Fruit fly (Drosophila melanogaster) whole organism, embryonic: ENCODE measurements around the gene CG12106.

Source experiments
- B-H1 ChIP-seq: fragments of 200-800 bp; sonication (Bioruptor generic); IDR thresholded peaks from 3 replicates; pipeline ENCODE4 v1.3.6; 2022; ENCODE audit warnings: missing biosample characterization, missing genetic modification characterization
- Bdp1 ChIP-seq: fragments of 200-800 bp; sonication (Bioruptor generic); optimal IDR thresholded peaks from 3 replicates; lab custom pipeline; 2016; ENCODE audit warnings: missing biosample characterization, missing genetic modification characterization
- C15 ChIP-seq: fragments of 200-800 bp; sonication (Bioruptor generic); IDR thresholded peaks from 3 replicates; pipeline ENCODE4 v1.3.6; 2022; ENCODE audit warnings: missing biosample characterization, missing genetic modification characterization
- CG10543 ChIP-seq: fragments of 200-800 bp; sonication (Bioruptor generic); optimal IDR thresholded peaks from 3 replicates; lab custom pipeline; 2017; ENCODE audit warnings: missing biosample characterization, mild to moderate bottlenecking, missing genetic modification characterization, moderate library complexity
- CG12659 ChIP-seq: fragments of 200-800 bp; sonication (Bioruptor generic); optimal IDR thresholded peaks from 3 replicates; lab custom pipeline; 2017; ENCODE audit warnings: mild to moderate bottlenecking, missing biosample characterization, missing genetic modification reagents, missing genetic modification characterization
- CG15514 ChIP-seq: fragments of 200-800 bp; sonication (Bioruptor generic); optimal IDR thresholded peaks from 3 replicates; lab custom pipeline; 2017; ENCODE audit warnings: missing biosample characterization, missing genetic modification characterization, mild to moderate bottlenecking, moderate library complexity, missing genetic modification reagents
- CG1603 ChIP-seq: fragments of 200-800 bp; sonication (Bioruptor generic); optimal IDR thresholded peaks from 2 replicates; lab custom pipeline; 2019; ENCODE audit warnings: missing biosample characterization, mild to moderate bottlenecking, missing genetic modification characterization, moderate library complexity
- CG16813 ChIP-seq: fragments of 200-800 bp; sonication (Bioruptor generic); IDR thresholded peaks from 3 replicates; pipeline ENCODE4 v1.3.6; 2022; ENCODE audit warnings: missing biosample characterization, missing genetic modification characterization; ENCODE audit not compliant: partially characterized antibody
- CG16815 ChIP-seq: fragments of 200-800 bp; sonication (Bioruptor generic); optimal IDR thresholded peaks from 3 replicates; lab custom pipeline; 2017; ENCODE audit warnings: missing biosample characterization, mild to moderate bottlenecking, missing genetic modification characterization
- CG18476 ChIP-seq: fragments of 200-800 bp; sonication (Bioruptor generic); optimal IDR thresholded peaks from 2 replicates; lab custom pipeline; 2016; ENCODE audit warnings: missing biosample characterization, mild to moderate bottlenecking, missing genetic modification characterization
- CG2129 ChIP-seq: fragments of 200-800 bp; sonication (Bioruptor generic); IDR thresholded peaks from 2 replicates; pipeline ENCODE4 v1.3.6; 2022; ENCODE audit warnings: missing biosample characterization, missing genetic modification characterization; ENCODE audit not compliant: partially characterized antibody
- CG34224 ChIP-seq: fragments of 200-800 bp; sonication (Bioruptor generic); IDR thresholded peaks from 3 replicates; pipeline ENCODE4 v1.3.6; 2022; ENCODE audit warnings: missing biosample characterization, missing genetic modification characterization; ENCODE audit not compliant: partially characterized antibody
- CG4854 ChIP-seq: fragments of 200-800 bp; sonication (Bioruptor generic); optimal IDR thresholded peaks from 2 replicates; lab custom pipeline; 2016; ENCODE audit warnings: missing biosample characterization, missing genetic modification characterization, inconsistent platforms
- CG6791 ChIP-seq: fragments of 200-800 bp; sonication (Bioruptor generic); IDR thresholded peaks from 3 replicates; pipeline ENCODE4 v1.3.6; 2022; ENCODE audit warnings: missing biosample characterization, missing genetic modification characterization; ENCODE audit not compliant: partially characterized antibody
- CG8765 ChIP-seq: fragments of 200-800 bp; sonication (Bioruptor generic); IDR thresholded peaks from 2 replicates; pipeline ENCODE4 v1.3.6; 2022; ENCODE audit warnings: missing biosample characterization, missing genetic modification characterization
- CG9437 ChIP-seq: fragments of 200-800 bp; sonication (Bioruptor generic); optimal IDR thresholded peaks from 2 replicates; lab custom pipeline; 2018; ENCODE audit warnings: missing biosample characterization, mild to moderate bottlenecking, missing genetic modification characterization
- CG9817 ChIP-seq: fragments of 200-800 bp; sonication (Bioruptor generic); optimal IDR thresholded peaks from 2 replicates; lab custom pipeline; 2018; ENCODE audit warnings: missing biosample characterization, mild to moderate bottlenecking, missing genetic modification characterization, moderate library complexity
- CG9876 ChIP-seq: fragments of 200-800 bp; sonication (Bioruptor generic); optimal IDR thresholded peaks from 2 replicates; lab custom pipeline; 2016; ENCODE audit warnings: missing biosample characterization, missing genetic modification characterization
- Dad ChIP-seq: fragments of 200-800 bp; sonication (Bioruptor generic); optimal IDR thresholded peaks from 3 replicates; lab custom pipeline; 2016; ENCODE audit warnings: missing biosample characterization, missing genetic modification characterization
- Dip2 ChIP-seq: fragments of 200-800 bp; sonication (Bioruptor generic); IDR thresholded peaks from 2 replicates; pipeline ENCODE4 v1.3.6; 2022; ENCODE audit warnings: missing biosample characterization, missing genetic modification characterization
- Dref ChIP-seq: fragments of 200-800 bp; sonication (Bioruptor generic); IDR thresholded peaks from 2 replicates; pipeline ENCODE4 v1.3.6; 2022; ENCODE audit warnings: missing biosample characterization, missing genetic modification characterization
- ERR ChIP-seq: fragments of 200-800 bp; sonication (Bioruptor generic); optimal IDR thresholded peaks from 2 replicates; lab custom pipeline; 2016; ENCODE audit warnings: missing biosample characterization, missing genetic modification characterization
- H2.0 ChIP-seq: fragments of 200-800 bp; sonication (Bioruptor generic); IDR thresholded peaks from 2 replicates; pipeline ENCODE4 v1.3.6; 2022; ENCODE audit warnings: missing biosample characterization, missing genetic modification characterization
- Hr39 ChIP-seq: fragments of >200 bp; optimal IDR thresholded peaks from 2 replicates; lab custom pipeline; 2017
- Jarid2 ChIP-seq: fragments of 200-800 bp; sonication (Bioruptor generic); optimal IDR thresholded peaks from 3 replicates; lab custom pipeline; 2017; ENCODE audit warnings: mild to moderate bottlenecking, missing biosample characterization, missing genetic modification reagents, missing genetic modification characterization
- MBD-R2 ChIP-seq: fragments of 200-800 bp; sonication (Bioruptor generic); IDR thresholded peaks from 2 replicates; pipeline ENCODE4 v1.3.6; 2022; ENCODE audit warnings: missing biosample characterization, missing genetic modification characterization
- Neu2 ChIP-seq: fragments of 200-800 bp; sonication (Bioruptor generic); optimal IDR thresholded peaks from 3 replicates; lab custom pipeline; 2016; ENCODE audit warnings: missing biosample characterization, missing genetic modification characterization, borderline replicate concordance
- Ravus ChIP-seq: fragments of 200-800 bp; sonication (Bioruptor generic); IDR thresholded peaks from 2 replicates; pipeline ENCODE4 v1.3.6; 2022; ENCODE audit warnings: missing biosample characterization, missing genetic modification characterization
- TFAM ChIP-seq: fragments of 200-800 bp; sonication (Bioruptor generic); optimal IDR thresholded peaks from 2 replicates; lab custom pipeline; 2017; ENCODE audit warnings: missing biosample characterization, missing genetic modification characterization, inconsistent platforms
- amos ChIP-seq: fragments of 200-800 bp; sonication (Bioruptor generic); IDR thresholded peaks from 2 replicates; pipeline ENCODE4 v1.3.6; 2022; ENCODE audit warnings: missing biosample characterization, missing genetic modification characterization; ENCODE audit not compliant: partially characterized antibody
- bbx ChIP-seq: fragments of 200-800 bp; sonication (Bioruptor generic); IDR thresholded peaks from 2 replicates; pipeline ENCODE4 v1.3.6; 2022; ENCODE audit warnings: missing biosample characterization, missing genetic modification characterization; ENCODE audit not compliant: partially characterized antibody
- cas ChIP-seq: fragments of 200-800 bp; sonication (Bioruptor generic); IDR thresholded peaks from 2 replicates; pipeline ENCODE4 v1.3.6; 2022; ENCODE audit warnings: missing biosample characterization, missing genetic modification characterization
- cato ChIP-seq: fragments of 200-800 bp; sonication (Bioruptor generic); optimal IDR thresholded peaks from 2 replicates; lab custom pipeline; 2016; ENCODE audit warnings: missing biosample characterization, missing genetic modification characterization, borderline replicate concordance
- crp ChIP-seq, 2 experiments: fragments of 200-800 bp; sonication (Bioruptor generic); optimal IDR thresholded peaks; 2 replicates in 1 of 2; 3 replicates in 1 of 2; lab custom pipeline; 2017; ENCODE audit warnings: missing biosample characterization in 2 of 2, missing genetic modification characterization in 2 of 2, mild to moderate bottlenecking in 1 of 2, moderate library complexity in 1 of 2
- da ChIP-seq: fragments of 200-800 bp; sonication (Bioruptor generic); optimal IDR thresholded peaks from 2 replicates; lab custom pipeline; 2016; ENCODE audit warnings: missing biosample characterization, missing genetic modification characterization
- emc ChIP-seq: fragments of 200-800 bp; sonication (Bioruptor generic); optimal IDR thresholded peaks from 2 replicates; lab custom pipeline; 2016; ENCODE audit warnings: missing biosample characterization, missing genetic modification characterization
- fd96Cb ChIP-seq: fragments of 200-800 bp; sonication (Bioruptor generic); optimal IDR thresholded peaks from 2 replicates; lab custom pipeline; 2018; ENCODE audit warnings: missing biosample characterization, mild to moderate bottlenecking, missing genetic modification characterization, moderate library complexity
- gcm ChIP-seq: fragments of 200-800 bp; sonication (Bioruptor generic); optimal IDR thresholded peaks from 2 replicates; lab custom pipeline; 2019; ENCODE audit warnings: missing biosample characterization, mild to moderate bottlenecking, missing genetic modification characterization, moderate library complexity
- gem ChIP-seq: fragments of 200-800 bp; sonication (Bioruptor generic); optimal IDR thresholded peaks from 2 replicates; lab custom pipeline; 2019; ENCODE audit warnings: missing biosample characterization, mild to moderate bottlenecking, missing genetic modification characterization, moderate library complexity
- jing ChIP-seq: fragments of 200-800 bp; sonication (Bioruptor generic); optimal IDR thresholded peaks from 2 replicates; lab custom pipeline; 2018; ENCODE audit warnings: missing biosample characterization, mild to moderate bottlenecking, missing genetic modification characterization
- knrl ChIP-seq: fragments of 200-800 bp; sonication (Bioruptor generic); IDR thresholded peaks from 3 replicates; pipeline ENCODE4 v1.3.6; 2022; ENCODE audit warnings: missing biosample characterization, missing genetic modification characterization; ENCODE audit not compliant: partially characterized antibody
- lmd ChIP-seq: fragments of 200-800 bp; sonication (Bioruptor generic); IDR thresholded peaks from 2 replicates; pipeline ENCODE4 v1.3.6; 2022; ENCODE audit warnings: missing biosample characterization, missing genetic modification characterization
- pros ChIP-seq: fragments of 200-800 bp; sonication (Bioruptor generic); optimal IDR thresholded peaks from 3 replicates; lab custom pipeline; 2019; ENCODE audit warnings: missing biosample characterization, mild to moderate bottlenecking, missing genetic modification characterization, moderate library complexity
- row ChIP-seq: fragments of 200-800 bp; sonication (Bioruptor generic); IDR thresholded peaks from 3 replicates; pipeline ENCODE4 v1.3.6; 2022; ENCODE audit warnings: missing biosample characterization, missing genetic modification characterization
- run ChIP-seq: fragments of 200-800 bp; sonication (Bioruptor generic); optimal IDR thresholded peaks from 3 replicates; lab custom pipeline; 2018; ENCODE audit warnings: missing biosample characterization, mild to moderate bottlenecking, missing genetic modification characterization
- schlank ChIP-seq: fragments of 200-800 bp; sonication (Bioruptor generic); optimal IDR thresholded peaks from 2 replicates; lab custom pipeline; 2018; ENCODE audit warnings: missing biosample characterization, mild to moderate bottlenecking, missing genetic modification characterization
- sima ChIP-seq: fragments of 200-800 bp; sonication (Bioruptor generic); optimal IDR thresholded peaks from 2 replicates; lab custom pipeline; 2016; ENCODE audit warnings: missing biosample characterization, missing genetic modification characterization
- sug ChIP-seq: fragments of 200-800 bp; optimal IDR thresholded peaks from 2 replicates; lab custom pipeline; 2019; ENCODE audit warnings: missing biosample characterization, mild to moderate bottlenecking, missing genetic modification characterization, moderate library complexity
- trh ChIP-seq: fragments of 200-800 bp; sonication (Bioruptor generic); optimal IDR thresholded peaks from 2 replicates; lab custom pipeline; 2016; ENCODE audit warnings: missing biosample characterization, missing genetic modification characterization
- wek ChIP-seq: fragments of 200-800 bp; sonication (Bioruptor generic); optimal IDR thresholded peaks from 3 replicates; lab custom pipeline; 2018; ENCODE audit warnings: missing biosample characterization, mild to moderate bottlenecking, missing genetic modification characterization, moderate library complexity
- zfh2 ChIP-seq: fragments of 200-800 bp; sonication (Bioruptor generic); optimal IDR thresholded peaks from 2 replicates; lab custom pipeline; 2016; ENCODE audit warnings: missing biosample characterization, missing genetic modification characterization

CG12106 gene

DNA sequence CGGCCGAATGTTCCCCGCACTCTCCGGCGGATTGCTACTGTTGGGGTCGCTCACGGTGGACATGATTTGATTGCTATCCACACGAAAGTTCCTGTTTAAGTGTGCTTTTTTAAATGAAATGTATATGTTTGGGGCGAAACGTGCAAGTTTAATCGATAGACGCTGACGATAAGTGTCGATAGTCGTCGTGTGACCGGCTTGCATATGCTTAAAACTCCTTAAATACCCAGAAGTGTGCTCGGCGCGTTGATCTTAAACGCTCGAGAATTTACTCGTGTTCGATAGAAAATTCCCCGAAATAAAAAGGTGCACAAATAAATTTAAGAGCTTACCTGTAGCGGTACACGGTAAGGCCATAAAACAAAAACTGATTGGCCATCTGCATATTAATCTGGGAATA lies 31.8 kb upstream of the CG12106 start, which contains the start of the genes Zpr1 and CG44532:
Gene Zpr1, minus strand, starts transcription at position 179 of the 400 bp plus-strand sequence.
Gene CG44532, plus strand, starts transcription at position 181 of the 400 bp plus-strand sequence.
- no peak for TF ChIP-seq trh (GFP tag; lab: Kevin White, UChicago)
- no peak for TF ChIP-seq ERR (GFP tag; lab: Kevin White, UChicago)
- no peak for TF ChIP-seq CG18476 (GFP tag; lab: Kevin White, UChicago)
- no peak for TF ChIP-seq CG12659
- no peak for TF ChIP-seq fd96Cb (tag; lab: Kevin White, UChicago)
- peak in 1 of 2 experiments; percentile 30 for TF ChIP-seq crp (GFP tag; optimal IDR thresholded peaks at IDR 0.05; lab: Kevin White, UChicago)
- TF ChIP-seq CG6791, result peak; percentile 71
- TF ChIP-seq CG15514 (GFP tag; lab: Kevin White, UChicago), result peak; percentile 27
- peak; percentile 62; the same call in 2 of the 3 replicates for TF ChIP-seq knrl
- TF ChIP-seq CG4854 (GFP tag; lab: Kevin White, UChicago), result no peak
- no peak for TF ChIP-seq Bdp1
- no peak for TF ChIP-seq CG9437 (GFP tag; lab: Kevin White, UChicago)
- no peak for TF ChIP-seq da (GFP tag; lab: Kevin White, UChicago)
- no peak for TF ChIP-seq B-H1 (GFP tag; lab: Robert Waterston, UW)
- TF ChIP-seq MBD-R2 (GFP tag; lab: Robert Waterston, UW), result peak; percentile 66
- peak; percentile 69 for TF ChIP-seq CG16813 (GFP tag; lab: Robert Waterston, UW)
- no peak for TF ChIP-seq C15 (GFP tag; lab: Robert Waterston, UW)
- no peak for TF ChIP-seq run
- no peak for TF ChIP-seq CG1603 (tag; lab: Kevin White, UChicago)
- TF ChIP-seq pros (GFP tag; lab: Kevin White, UChicago), result no peak
- TF ChIP-seq bbx (GFP tag; lab: Robert Waterston, UW), result peak; percentile 55; the same call in 1 of the 2 replicates
- TF ChIP-seq row (GFP tag; lab: Robert Waterston, UW), result peak; percentile 32; the same call in 1 of the 3 replicates
- TF ChIP-seq gcm (GFP tag; lab: Kevin White, UChicago), result no peak
- TF ChIP-seq TFAM (GFP tag; lab: Kevin White, UChicago), result no peak
- no peak for TF ChIP-seq cato (GFP tag; lab: Kevin White, UChicago)
- no peak for TF ChIP-seq emc
- TF ChIP-seq zfh2 (GFP tag; lab: Kevin White, UChicago), result no peak
- TF ChIP-seq cas, result no peak
- TF ChIP-seq jing (GFP tag; lab: Kevin White, UChicago), result no peak
- no peak for TF ChIP-seq Dad (GFP tag; lab: Kevin White, UChicago)
- no peak for TF ChIP-seq Hr39 (lab: Kevin White, UChicago)
- no peak; the same call in none of the 2 replicates for TF ChIP-seq CG2129
- no peak for TF ChIP-seq CG9817 (tag; lab: Kevin White, UChicago)
- TF ChIP-seq Dip2, result no peak
- TF ChIP-seq CG8765, result no peak
- peak; percentile 52 for TF ChIP-seq CG34224 (GFP tag; lab: Robert Waterston, UW)
- no peak for TF ChIP-seq lmd (GFP tag; lab: Robert Waterston, UW)
- no peak for TF ChIP-seq sug (tag; lab: Kevin White, UChicago)
- TF ChIP-seq CG10543, result no peak
- TF ChIP-seq CG9876, result no peak
- peak; percentile 74 for TF ChIP-seq Dref (GFP tag; lab: Robert Waterston, UW)
- no peak for TF ChIP-seq Jarid2 (GFP tag; lab: Kevin White, UChicago)
- TF ChIP-seq gem, result no peak
- no peak for TF ChIP-seq sima (GFP tag; lab: Kevin White, UChicago)
- no peak for TF ChIP-seq H2.0 (GFP tag; lab: Robert Waterston, UW)
- no peak for TF ChIP-seq schlank (tag; lab: Kevin White, UChicago)
- peak; percentile 74 for TF ChIP-seq amos (GFP tag; lab: Robert Waterston, UW)
- TF ChIP-seq wek (GFP tag; lab: Kevin White, UChicago), result no peak
- TF ChIP-seq CG16815 (GFP tag; lab: Kevin White, UChicago), result no peak
- no peak for TF ChIP-seq Neu2 (GFP tag; lab: Kevin White, UChicago)
- TF ChIP-seq Ravus (GFP tag; lab: Robert Waterston, UW), result no peak
